Worm (Caenorhabditis elegans) whole organism, L2 larva: Measurements from ENCODE around the gene mvk-1.
A peak's percentile ranks its signal among the peaks of the same experiment; 100 is the strongest.
"Not testable (repeated sequence)": the region's sequence is repeated elsewhere in the genome, so short reads cannot be mapped to it uniquely, and the experiment has no call there.

Experiments used
- C34F6.9 ChIP-seq: fragments of 150-350 bp; optimal IDR thresholded peaks from 2 replicates; lab custom pipeline; 2014; ENCODE audit warnings: missing biosample characterization, missing genetic modification characterization
- F13H6.1 ChIP-seq: sonication (generic microtip); optimal IDR thresholded peaks from 2 replicates; lab custom pipeline; 2016; ENCODE audit warnings: missing genetic modification characterization, missing compliant biosample characterization
- R02D3.7 ChIP-seq: fragments of 150-350 bp; optimal IDR thresholded peaks from 2 replicates; lab custom pipeline; 2014; ENCODE audit warnings: missing biosample characterization, missing genetic modification characterization
- Y55F3AM.14 ChIP-seq: fragments of 200-800 bp; sonication (Bioruptor generic); optimal IDR thresholded peaks from 2 replicates; lab custom pipeline; 2018; ENCODE audit warnings: mild to moderate bottlenecking, missing genetic modification characterization, missing compliant biosample characterization
- ZK546.5 ChIP-seq: sonication (generic microtip); optimal IDR thresholded peaks from 2 replicates; lab custom pipeline; 2017; ENCODE audit warnings: missing biosample characterization, missing genetic modification characterization
- aly-2 ChIP-seq: fragments of 150-350 bp; optimal IDR thresholded peaks from 2 replicates; lab custom pipeline; 2014; ENCODE audit warnings: missing biosample characterization, missing genetic modification characterization
- ama-1 ChIP-seq: fragments of 150-350 bp; optimal IDR thresholded peaks from 2 replicates; lab custom pipeline; 2018; ENCODE audit warnings: inconsistent platforms
- blmp-1 ChIP-seq: sonication (generic microtip); optimal IDR thresholded peaks from 2 replicates; lab custom pipeline; 2017; ENCODE audit warnings: missing genetic modification characterization, mild to moderate bottlenecking, missing compliant biosample characterization, antibody characterized with exemption, moderate library complexity; ENCODE audit not compliant: insufficient read depth
- ceh-16 ChIP-seq: fragments of 150-350 bp; optimal IDR thresholded peaks from 2 replicates; lab custom pipeline; 2014; ENCODE audit warnings: missing biosample characterization, missing genetic modification characterization
- ceh-82 ChIP-seq: fragments of 150-350 bp; optimal IDR thresholded peaks from 2 replicates; lab custom pipeline; 2014; ENCODE audit warnings: missing biosample characterization, missing genetic modification characterization
- crh-2 ChIP-seq: sonication (generic microtip); optimal IDR thresholded peaks from 2 replicates; lab custom pipeline; 2017; ENCODE audit warnings: missing biosample characterization, missing genetic modification characterization
- egl-27 ChIP-seq: sonication (generic microtip); optimal IDR thresholded peaks from 3 replicates; lab custom pipeline; 2017; ENCODE audit warnings: missing biosample characterization, missing genetic modification reagents, missing genetic modification characterization
- elt-1 ChIP-seq: fragments of 150-350 bp; optimal IDR thresholded peaks from 2 replicates; lab custom pipeline; 2014; ENCODE audit warnings: missing biosample characterization, missing genetic modification characterization
- fos-1 ChIP-seq: fragments of 150-350 bp; optimal IDR thresholded peaks from 2 replicates; lab custom pipeline; 2014; ENCODE audit warnings: missing biosample characterization, missing genetic modification characterization
- lin-11 ChIP-seq: fragments of 150-350 bp; sonication (generic microtip); optimal IDR thresholded peaks from 2 replicates; lab custom pipeline; 2014; ENCODE audit warnings: missing biosample characterization, missing genetic modification characterization, inconsistent platforms, mixed read lengths
- lin-13 ChIP-seq: fragments of 150-350 bp; optimal IDR thresholded peaks from 2 replicates; lab custom pipeline; 2014; ENCODE audit warnings: missing biosample characterization, missing genetic modification reagents, missing genetic modification characterization
- lin-39 ChIP-seq: fragments of 150-350 bp; optimal IDR thresholded peaks from 2 replicates; lab custom pipeline; 2014; ENCODE audit warnings: missing biosample characterization, missing genetic modification reagents, missing genetic modification characterization
- lsy-2 ChIP-seq, 2 experiments: fragments of 150-350 bp in 1 of 2; sonication (generic microtip) in 1 of 2; optimal IDR thresholded peaks; 2 replicates each; lab custom pipeline; 2014 to 2017; ENCODE audit warnings: missing biosample characterization in 2 of 2, missing genetic modification characterization in 2 of 2
- mab-5 ChIP-seq: fragments of 150-350 bp; optimal IDR thresholded peaks from 2 replicates; lab custom pipeline; 2014; ENCODE audit warnings: missing biosample characterization, missing genetic modification characterization
- mbf-1 ChIP-seq: sonication (generic microtip); optimal IDR thresholded peaks from 2 replicates; lab custom pipeline; 2017; ENCODE audit warnings: missing biosample characterization, missing genetic modification characterization
- mdl-1 ChIP-seq, 2 experiments: fragments of 150-350 bp in 1 of 2; sonication (generic microtip) in 1 of 2; optimal IDR thresholded peaks; 2 replicates each; lab custom pipeline; 2017; ENCODE audit warnings: missing biosample characterization in 2 of 2, missing genetic modification characterization in 2 of 2
- nhr-10 ChIP-seq: sonication (generic microtip); optimal IDR thresholded peaks from 2 replicates; lab custom pipeline; 2017; ENCODE audit warnings: missing biosample characterization, missing genetic modification characterization
- nhr-11 ChIP-seq: fragments of 150-350 bp; optimal IDR thresholded peaks from 2 replicates; lab custom pipeline; 2014; ENCODE audit warnings: missing biosample characterization, missing genetic modification characterization
- nhr-12 ChIP-seq: fragments of 150-350 bp; optimal IDR thresholded peaks from 2 replicates; lab custom pipeline; 2014; ENCODE audit warnings: missing biosample characterization, missing genetic modification characterization
- nhr-129 ChIP-seq: fragments of 150-350 bp; optimal IDR thresholded peaks from 2 replicates; lab custom pipeline; 2014; ENCODE audit warnings: missing biosample characterization, missing genetic modification characterization
- nhr-21 ChIP-seq: fragments of 150-350 bp; optimal IDR thresholded peaks from 2 replicates; lab custom pipeline; 2014; ENCODE audit warnings: missing biosample characterization, missing genetic modification characterization
- nhr-23 ChIP-seq: fragments of 150-350 bp; optimal IDR thresholded peaks from 2 replicates; lab custom pipeline; 2014; ENCODE audit warnings: missing biosample characterization, missing genetic modification reagents, missing genetic modification characterization
- nhr-6 ChIP-seq: fragments of 150-350 bp; optimal IDR thresholded peaks from 2 replicates; lab custom pipeline; 2014; ENCODE audit warnings: missing biosample characterization, missing genetic modification characterization
- nhr-77 ChIP-seq: fragments of 150-350 bp; optimal IDR thresholded peaks from 2 replicates; lab custom pipeline; 2014; ENCODE audit warnings: missing biosample characterization, missing genetic modification characterization
- sem-4 ChIP-seq: fragments of 150-350 bp; optimal IDR thresholded peaks from 2 replicates; lab custom pipeline; 2014; ENCODE audit warnings: missing biosample characterization, missing genetic modification reagents, missing genetic modification characterization
- skn-1 ChIP-seq: sonication (generic microtip); optimal IDR thresholded peaks from 2 replicates; lab custom pipeline; 2017; ENCODE audit warnings: missing biosample characterization, missing genetic modification characterization
- sma-3 ChIP-seq: sonication (generic microtip); optimal IDR thresholded peaks from 2 replicates; lab custom pipeline; 2016; ENCODE audit warnings: missing genetic modification reagents, missing genetic modification characterization, missing compliant biosample characterization
- sma-9 ChIP-seq, 2 experiments: fragments of 150-350 bp in 1 of 2; sonication (generic microtip) in 1 of 2; optimal IDR thresholded peaks; 2 replicates each; lab custom pipeline; 2014 to 2016; ENCODE audit warnings: missing genetic modification characterization in 2 of 2, mild to moderate bottlenecking in 1 of 2, missing biosample characterization in 1 of 2, missing compliant biosample characterization in 1 of 2, missing genetic modification reagents in 1 of 2, moderate library complexity in 1 of 2
- unc-55 ChIP-seq: fragments of 150-350 bp; sonication (generic microtip); optimal IDR thresholded peaks from 3 replicates; lab custom pipeline; 2014; ENCODE audit warnings: missing biosample characterization, missing genetic modification reagents, missing genetic modification characterization
- unc-62 ChIP-seq: fragments of 150-350 bp; optimal IDR thresholded peaks from 2 replicates; lab custom pipeline; 2014; ENCODE audit warnings: missing biosample characterization, missing genetic modification reagents, missing genetic modification characterization
- zag-1 ChIP-seq: fragments of 150-350 bp; optimal IDR thresholded peaks from 2 replicates; lab custom pipeline; 2014; ENCODE audit warnings: missing biosample characterization, missing genetic modification characterization
- ztf-1 ChIP-seq: fragments of 200-800 bp; sonication (Bioruptor generic); conservative IDR thresholded peaks from 2 replicates; pipeline ENCODE4 v1.3.6; 2022; ENCODE audit warnings: missing genetic modification characterization, missing compliant biosample characterization
- ztf-4 ChIP-seq: fragments of 150-350 bp; optimal IDR thresholded peaks from 2 replicates; lab custom pipeline; 2014; ENCODE audit warnings: missing biosample characterization, missing genetic modification characterization

The mvk-1 gene

ce11 chrIII:6133389-6133789, 2.7 kb downstream of the mvk-1 start:
- peak; percentile 82 for TF ChIP-seq F13H6.1 (tag; lab: Kevin White, UChicago)
- TF ChIP-seq sma-9 (GFP tag; optimal IDR thresholded peaks at IDR 0.05; lab: Kevin White, UChicago) = peak; percentile 14
- not testable (repeated sequence) for TF ChIP-seq sma-9 (tag; optimal IDR thresholded peaks at IDR 0.05; lab: Kevin White, UChicago)
- TF ChIP-seq lin-13 = peak; percentile 35
- peak in 1 of 2 experiments; percentile 0 for TF ChIP-seq mdl-1 (tag; optimal IDR thresholded peaks at IDR 0.05; lab: Kevin White, UChicago)
- peak; percentile 16 for TF ChIP-seq crh-2
- peak in 1 of 2 experiments; percentile 7 for TF ChIP-seq lsy-2 (tag; optimal IDR thresholded peaks at IDR 0.05; lab: Kevin White, UChicago)
- TF ChIP-seq Y55F3AM.14 = peak; percentile 91
- peak; percentile 11 for TF ChIP-seq nhr-129 (tag; lab: Kevin White, UChicago)
- peak; percentile 19 for TF ChIP-seq unc-55 (GFP tag; lab: Kevin White, UChicago)

DNA sequence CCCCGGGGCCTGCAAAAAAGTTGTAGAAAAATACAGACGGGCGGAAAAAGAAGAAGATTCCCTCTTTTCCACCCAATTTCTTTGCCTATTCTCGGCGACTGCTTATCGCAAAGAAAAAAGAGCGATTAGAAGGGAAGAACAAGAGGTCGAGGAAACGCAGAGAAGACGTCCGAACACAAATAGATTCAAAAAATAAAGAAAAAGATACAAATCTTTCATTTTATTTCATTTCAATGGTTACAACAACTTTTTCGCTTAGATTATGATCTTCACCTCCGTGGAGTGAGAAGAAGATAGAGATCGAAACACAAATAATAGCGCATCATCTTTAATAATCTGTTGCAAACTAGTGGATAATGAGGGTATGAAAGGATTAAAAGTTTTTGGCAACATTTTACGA, 4.0 kb downstream of the mvk-1 start:
- TF ChIP-seq skn-1 (tag; lab: Kevin White, UChicago) (no peak), nhr-77 (no peak), fos-1 (tag; lab: Kevin White, UChicago) (peak; percentile 13), sem-4 (tag; lab: Kevin White, UChicago) (peak; percentile 46), ZK546.5 (tag; lab: Kevin White, UChicago) (no peak), unc-55 (GFP tag; lab: Kevin White, UChicago) (no peak), blmp-1 (tag; lab: Kevin White, UChicago) (no peak), nhr-21 (peak; percentile 30), C34F6.9 (no peak), mbf-1 (no peak), sma-9 (GFP tag; optimal IDR thresholded peaks at IDR 0.05; lab: Kevin White, UChicago) (peak; percentile 56), sma-9 (tag; optimal IDR thresholded peaks at IDR 0.05; lab: Kevin White, UChicago) (no peak), zag-1 (tag; lab: Kevin White, UChicago) (no peak), lin-13 (peak; percentile 8), lin-11 (tag; lab: Kevin White, UChicago) (no peak), lin-39 (tag; lab: Kevin White, UChicago) (no peak), mab-5 (tag; lab: Kevin White, UChicago) (no peak), elt-1 (tag; lab: Kevin White, UChicago) (peak; percentile 83), lsy-2 (tag; optimal IDR thresholded peaks at IDR 0.05; lab: Kevin White, UChicago) (peak in 1 of 2 experiments; percentile 31), nhr-10 (tag; lab: Kevin White, UChicago) (no peak), R02D3.7 (tag; lab: Kevin White, UChicago) (no peak), nhr-12 (tag; lab: Kevin White, UChicago) (no peak), ceh-16 (tag; lab: Kevin White, UChicago) (peak; percentile 60), egl-27 (tag; lab: Kevin White, UChicago) (peak; percentile 59)

DNA sequence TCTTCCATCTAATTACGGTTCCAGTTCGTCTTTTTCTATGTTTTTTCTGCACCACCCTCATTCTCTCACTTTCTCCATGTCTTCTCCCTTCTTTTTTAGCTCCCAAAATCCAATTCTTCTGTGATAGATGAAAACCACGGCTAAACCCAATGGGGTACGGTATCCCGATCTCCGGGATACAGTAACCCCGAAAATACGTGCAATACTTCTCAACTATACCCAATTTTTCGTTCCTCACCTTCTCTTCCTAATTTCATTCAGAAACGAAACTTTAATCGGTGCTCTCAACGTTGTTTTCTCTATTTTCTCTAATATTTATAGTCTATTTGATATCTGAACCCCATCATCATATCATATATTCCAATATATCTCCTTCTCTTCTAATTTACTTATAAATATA, 12.4 kb downstream of the mvk-1 start:
- TF ChIP-seq crh-2 (peak; percentile 37), zag-1 (tag; lab: Kevin White, UChicago) (no peak), Y55F3AM.14 (peak; percentile 55), ztf-4 (peak; percentile 35), blmp-1 (tag; lab: Kevin White, UChicago) (no peak), ama-1 (lab: Kevin White, UChicago) (peak; percentile 37)

DNA sequence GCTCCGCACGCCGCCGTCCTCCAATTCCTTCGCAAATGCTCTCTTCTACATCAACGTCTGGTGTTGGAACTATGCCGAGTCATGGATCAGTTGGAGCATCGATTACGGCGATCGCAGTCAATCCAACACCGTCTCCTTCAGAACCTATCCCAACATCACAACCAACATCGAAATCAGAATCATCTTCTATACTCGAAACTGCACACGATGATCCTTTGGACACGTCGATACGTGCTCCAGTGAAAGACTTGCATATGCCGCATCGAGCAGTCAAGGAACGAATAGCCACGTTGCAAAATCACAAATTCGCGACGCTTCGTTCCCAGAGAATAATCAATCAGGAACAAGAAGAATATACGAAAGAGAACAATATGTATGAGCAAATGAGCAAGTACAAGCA, 15.1 kb downstream of the mvk-1 start:
- TF ChIP-seq unc-62 (GFP tag; lab: Kevin White, UChicago) (no peak), lsy-2 (tag; optimal IDR thresholded peaks at IDR 0.05; lab: Kevin White, UChicago) (no peak), nhr-6 (tag; lab: Kevin White, UChicago) (no peak), mab-5 (tag; lab: Kevin White, UChicago) (no peak), aly-2 (tag; lab: Kevin White, UChicago) (no peak), F13H6.1 (tag; lab: Kevin White, UChicago) (no peak), mbf-1 (no peak), unc-55 (GFP tag; lab: Kevin White, UChicago) (no peak), ceh-82 (tag; lab: Kevin White, UChicago) (no peak), nhr-12 (tag; lab: Kevin White, UChicago) (no peak), ceh-16 (tag; lab: Kevin White, UChicago) (no peak), nhr-23 (tag; lab: Kevin White, UChicago) (no peak), nhr-77 (no peak), skn-1 (tag; lab: Kevin White, UChicago) (no peak), mdl-1 (tag; optimal IDR thresholded peaks at IDR 0.05; lab: Kevin White, UChicago) (no peak), ama-1 (lab: Kevin White, UChicago) (no peak), nhr-11 (tag; lab: Kevin White, UChicago) (no peak), sma-3 (no peak), ZK546.5 (tag; lab: Kevin White, UChicago) (no peak), ztf-1 (GFP tag; lab: Robert Waterston, UW) (no peak)
- TF ChIP-seq, all 48 proteins: peak for 0
